Fruit fly (Drosophila melanogaster) S2 (cell line): Measurements from ENCODE around the gene RpL8.

Experiments
- CG8478 ChIP-seq: fragments of >200 bp; optimal IDR thresholded peaks from 2 replicates; lab custom pipeline; 2018
- CTCF ChIP-seq, 2 experiments: fragments of >200 bp; optimal IDR thresholded peaks; 2 replicates each; lab custom pipeline; 2018

dm6 chr3L:2583537-2583870 lies 3.8 kb upstream of the RpL8 start:
- no peak for TF ChIP-seq CG8478 (lab: Kevin White, UChicago)
- no peak for TF ChIP-seq CTCF (optimal IDR thresholded peaks at IDR 0.05; lab: Kevin White, UChicago)
